Worm (Caenorhabditis elegans): ENCODE results near the gene F28A12.3.

- TF ChIP-seq him-1 (tag; optimal IDR thresholded peaks at IDR 0.05) (no peak), dao-5 (tag; optimal IDR thresholded peaks at IDR 0.05) (no peak)
Measured at ce11 chrV:8623754-8624153, 17.4 kb downstream of the F28A12.3 start, which contains the start of gene F41E6.17.

All from whole organism, L4/young adult.